ENCODE assay signal across 1 fruit fly cellular context in genomic region chr2L:7925389-7925788, dm6.
A peak's percentile ranks its signal among the peaks of the same experiment; 100 is the strongest.
TF ChIP-seq lines count a peak whose summit lies in the region.

No protein-coding gene starts in this region.

TF ChIP-seq in whole organism, embryonic, 481 proteins besides CTCF, POLR2A, EP300 and RAD21 (continued from another document and continues in another):
- peak; percentile 81 for TF ChIP-seq CG10147 (GFP tag; optimal IDR thresholded peaks at IDR 0.05; lab: Kevin White, UChicago)
- TF ChIP-seq CG42726 (GFP tag; IDR thresholded peaks at IDR 0.05; lab: Robert Waterston, UW; ENCODE audit: partially characterized antibody): no peak
- TF ChIP-seq Ets97D (GFP tag; optimal IDR thresholded peaks at IDR 0.05; lab: Kevin White, UChicago): peak; percentile 58
- peak; percentile 52 for TF ChIP-seq Sry-δ (GFP tag; optimal IDR thresholded peaks at IDR 0.05; lab: Kevin White, UChicago)
- peak; percentile 74 for TF ChIP-seq en (GFP tag; optimal IDR thresholded peaks at IDR 0.05; lab: Kevin White, UChicago)
- TF ChIP-seq CG34376 (GFP tag; optimal IDR thresholded peaks at IDR 0.05; lab: Kevin White, UChicago): peak; percentile 79
- peak; percentile 70 for TF ChIP-seq slp2 (GFP tag; optimal IDR thresholded peaks at IDR 0.05; lab: Kevin White, UChicago)
- peak; percentile 49; the same call in 1 of the 2 replicates for TF ChIP-seq GATAe (GFP tag; conservative IDR thresholded peaks at IDR 0.05; lab: Robert Waterston, UW)
- peak; percentile 88 for TF ChIP-seq CG17385 (GFP tag; optimal IDR thresholded peaks at IDR 0.05; lab: Kevin White, UChicago)
- TF ChIP-seq CG10959 (GFP tag; IDR thresholded peaks at IDR 0.05; lab: Robert Waterston, UW): peak; percentile 80
- peak; percentile 83 for TF ChIP-seq CG10209 (GFP tag; optimal IDR thresholded peaks at IDR 0.05; lab: Kevin White, UChicago)
- peak; percentile 80 for TF ChIP-seq rib (GFP tag; IDR thresholded peaks at IDR 0.05; lab: Robert Waterston, UW)
- peak; percentile 77 for TF ChIP-seq danr (GFP tag; IDR thresholded peaks at IDR 0.05; lab: Robert Waterston, UW)
- peak; percentile 72 for TF ChIP-seq tio (GFP tag; optimal IDR thresholded peaks at IDR 0.05; lab: Kevin White, UChicago)
- peak; percentile 59 for TF ChIP-seq Myb (GFP tag; optimal IDR thresholded peaks at IDR 0.05; lab: Kevin White, UChicago)
- peak; percentile 76 for TF ChIP-seq CG18764 (GFP tag; optimal IDR thresholded peaks at IDR 0.05; lab: Kevin White, UChicago)
- 0 out of 3 replicates have a peak, but pooled peaks have one; percentile 39 for TF ChIP-seq CG2199 (GFP tag; IDR thresholded peaks at IDR 0.05; lab: Robert Waterston, UW)
- no peak for TF ChIP-seq chinmo (GFP tag; IDR thresholded peaks at IDR 0.05; lab: Robert Waterston, UW; ENCODE audit: partially characterized antibody)
- peak; percentile 51 for TF ChIP-seq luna (GFP tag; optimal IDR thresholded peaks at IDR 0.05; lab: Kevin White, UChicago)
- TF ChIP-seq BtbVII (GFP tag; optimal IDR thresholded peaks at IDR 0.05; lab: Kevin White, UChicago): peak; percentile 88
- peak; percentile 89 for TF ChIP-seq CG32532 (GFP tag; IDR thresholded peaks at IDR 0.05; lab: Robert Waterston, UW)
- TF ChIP-seq PHDP (tag; optimal IDR thresholded peaks at IDR 0.05; lab: Kevin White, UChicago): peak; percentile 88
- peak; percentile 64 for TF ChIP-seq Nf-YB (GFP tag; optimal IDR thresholded peaks at IDR 0.05; lab: Kevin White, UChicago)
- peak; percentile 85 for TF ChIP-seq HmgZ (tag; optimal IDR thresholded peaks at IDR 0.05; lab: Kevin White, UChicago)
- TF ChIP-seq eyg (GFP tag; optimal IDR thresholded peaks at IDR 0.05; lab: Kevin White, UChicago): peak; percentile 84
- peak; percentile 88 for TF ChIP-seq tin (GFP tag; optimal IDR thresholded peaks at IDR 0.05; lab: Kevin White, UChicago)
- peak; percentile 86 for TF ChIP-seq H2.0 (GFP tag; IDR thresholded peaks at IDR 0.05; lab: Robert Waterston, UW)
- TF ChIP-seq CG1233 (GFP tag; optimal IDR thresholded peaks at IDR 0.05; lab: Kevin White, UChicago): peak; percentile 83
- TF ChIP-seq tna (GFP tag; IDR thresholded peaks at IDR 0.05; lab: Robert Waterston, UW; ENCODE audit: partially characterized antibody): no peak
- TF ChIP-seq CG14860 (GFP tag; IDR thresholded peaks at IDR 0.05; lab: Robert Waterston, UW; ENCODE audit: partially characterized antibody): peak; percentile 41; the same call in 1 of the 3 replicates
- peak; percentile 86 for TF ChIP-seq mam (GFP tag; optimal IDR thresholded peaks at IDR 0.05; lab: Kevin White, UChicago)
- TF ChIP-seq CG17186 (GFP tag; optimal IDR thresholded peaks at IDR 0.05; lab: Kevin White, UChicago): peak; percentile 26
- no peak for TF ChIP-seq CG34224 (GFP tag; IDR thresholded peaks at IDR 0.05; lab: Robert Waterston, UW; ENCODE audit: partially characterized antibody)
- peak; percentile 87 for TF ChIP-seq CG13894 (tag; optimal IDR thresholded peaks at IDR 0.05; lab: Kevin White, UChicago)
- TF ChIP-seq CG6689 (GFP tag; IDR thresholded peaks at IDR 0.05; lab: Robert Waterston, UW): peak; percentile 91
- peak; percentile 70 for TF ChIP-seq trem (tag; optimal IDR thresholded peaks at IDR 0.05; lab: Kevin White, UChicago)
- peak; percentile 90 for TF ChIP-seq cwo (GFP tag; optimal IDR thresholded peaks at IDR 0.05; lab: Kevin White, UChicago)
- peak; percentile 25 for TF ChIP-seq pros (GFP tag; optimal IDR thresholded peaks at IDR 0.05; lab: Kevin White, UChicago)
- peak; percentile 86 for TF ChIP-seq CoRest (tag; optimal IDR thresholded peaks at IDR 0.05; lab: Kevin White, UChicago)
- TF ChIP-seq CG16863 (GFP tag; optimal IDR thresholded peaks at IDR 0.05; lab: Kevin White, UChicago): peak; percentile 86
- peak; percentile 91 for TF ChIP-seq CG11695 (GFP tag; IDR thresholded peaks at IDR 0.05; lab: Robert Waterston, UW)
- TF ChIP-seq nmo (GFP tag; optimal IDR thresholded peaks at IDR 0.05; lab: Kevin White, UChicago): peak; percentile 90
- peak; percentile 88 for TF ChIP-seq Rfx (GFP tag; IDR thresholded peaks at IDR 0.05; lab: Robert Waterston, UW)
- peak; percentile 78 for TF ChIP-seq Bteb2 (GFP tag; optimal IDR thresholded peaks at IDR 0.05; lab: Kevin White, UChicago)
- TF ChIP-seq odd (GFP tag; optimal IDR thresholded peaks at IDR 0.05; lab: Kevin White, UChicago): peak; percentile 85
- no peak for TF ChIP-seq amos (GFP tag; IDR thresholded peaks at IDR 0.05; lab: Robert Waterston, UW; ENCODE audit: partially characterized antibody)
- peak; percentile 67 for TF ChIP-seq Nf-YC (tag; optimal IDR thresholded peaks at IDR 0.05; lab: Kevin White, UChicago)
- TF ChIP-seq CG2875 (GFP tag; optimal IDR thresholded peaks at IDR 0.05; lab: Kevin White, UChicago): peak; percentile 82
- peak; percentile 94 for TF ChIP-seq CG2678 (tag; optimal IDR thresholded peaks at IDR 0.05; lab: Kevin White, UChicago)
- peak; percentile 92 for TF ChIP-seq Blimp-1 (GFP tag; optimal IDR thresholded peaks at IDR 0.05; lab: Kevin White, UChicago)
- TF ChIP-seq Camta (GFP tag; optimal IDR thresholded peaks at IDR 0.05; lab: Kevin White, UChicago): peak; percentile 82
- peak; percentile 41 for TF ChIP-seq CG33557 (GFP tag; optimal IDR thresholded peaks at IDR 0.05; lab: Kevin White, UChicago)
- no peak for TF ChIP-seq CG3065 (GFP tag; optimal IDR thresholded peaks at IDR 0.05; lab: Kevin White, UChicago)
- peak; percentile 36 for TF ChIP-seq Usf (GFP tag; optimal IDR thresholded peaks at IDR 0.05; lab: Kevin White, UChicago)
- peak; percentile 18; the same call in 1 of the 2 replicates for TF ChIP-seq Poxn (GFP tag; IDR thresholded peaks at IDR 0.05; lab: Robert Waterston, UW)
- peak; percentile 95 for TF ChIP-seq ci (GFP tag; IDR thresholded peaks at IDR 0.05; lab: Robert Waterston, UW)
- TF ChIP-seq CG34422 (GFP tag; IDR thresholded peaks at IDR 0.05; lab: Robert Waterston, UW): peak; percentile 91
- TF ChIP-seq Bgb (GFP tag; IDR thresholded peaks at IDR 0.05; lab: Robert Waterston, UW; ENCODE audit: partially characterized antibody): no peak
- peak; percentile 86 for TF ChIP-seq phol (tag; optimal IDR thresholded peaks at IDR 0.05; lab: Kevin White, UChicago)
- no peak for TF ChIP-seq Kr (GFP tag; optimal IDR thresholded peaks at IDR 0.05; lab: Kevin White, UChicago)
- peak; percentile 89 for TF ChIP-seq Side (GFP tag; optimal IDR thresholded peaks at IDR 0.05; lab: Kevin White, UChicago)
- TF ChIP-seq Antp (GFP tag; optimal IDR thresholded peaks at IDR 0.05; lab: Kevin White, UChicago): peak; percentile 89
- peak; percentile 64 for TF ChIP-seq CG10274 (GFP tag; optimal IDR thresholded peaks at IDR 0.05; lab: Kevin White, UChicago)
- TF ChIP-seq jing (GFP tag; optimal IDR thresholded peaks at IDR 0.05; lab: Kevin White, UChicago): peak; percentile 79
- TF ChIP-seq ase (GFP tag; IDR thresholded peaks at IDR 0.05; lab: Robert Waterston, UW): peak; percentile 85
- peak; percentile 57 for TF ChIP-seq CG10431 (GFP tag; optimal IDR thresholded peaks at IDR 0.05; lab: Kevin White, UChicago)
- TF ChIP-seq NFAT (GFP tag; IDR thresholded peaks at IDR 0.05; lab: Robert Waterston, UW): peak; percentile 55
- TF ChIP-seq sna (GFP tag; IDR thresholded peaks at IDR 0.05; lab: Robert Waterston, UW; ENCODE audit: partially characterized antibody): no peak
- TF ChIP-seq gsb-n (tag; optimal IDR thresholded peaks at IDR 0.05; lab: Kevin White, UChicago): peak; percentile 83
- TF ChIP-seq Optix (GFP tag; IDR thresholded peaks at IDR 0.05; lab: Robert Waterston, UW): peak; percentile 80; the same call in 2 of the 3 replicates
- TF ChIP-seq pb (GFP tag; optimal IDR thresholded peaks at IDR 0.05; lab: Kevin White, UChicago): peak; percentile 81
- no peak for TF ChIP-seq Opbp (GFP tag; IDR thresholded peaks at IDR 0.05; lab: Robert Waterston, UW; ENCODE audit: partially characterized antibody)
- TF ChIP-seq CG11456 (GFP tag; IDR thresholded peaks at IDR 0.05; lab: Robert Waterston, UW): peak; percentile 78
- TF ChIP-seq CG9817 (tag; optimal IDR thresholded peaks at IDR 0.05; lab: Kevin White, UChicago): peak; percentile 87
- TF ChIP-seq ewg (GFP tag; optimal IDR thresholded peaks at IDR 0.05; lab: Kevin White, UChicago): peak; percentile 77
- peak; percentile 91 for TF ChIP-seq H15 (GFP tag; IDR thresholded peaks at IDR 0.05; lab: Robert Waterston, UW)
- peak; percentile 68 for TF ChIP-seq CG17802 (tag; optimal IDR thresholded peaks at IDR 0.05; lab: Kevin White, UChicago)
- peak; percentile 0 for TF ChIP-seq cato (GFP tag; optimal IDR thresholded peaks at IDR 0.05; lab: Kevin White, UChicago; ENCODE audit: borderline replicate concordance)
- peak; percentile 31 for TF ChIP-seq da (GFP tag; optimal IDR thresholded peaks at IDR 0.05; lab: Kevin White, UChicago)
- TF ChIP-seq gfzf (GFP tag; optimal IDR thresholded peaks at IDR 0.05; lab: Kevin White, UChicago): no peak
- peak; percentile 97 for TF ChIP-seq CG18599 (GFP tag; optimal IDR thresholded peaks at IDR 0.05; lab: Kevin White, UChicago)
- TF ChIP-seq so (GFP tag; IDR thresholded peaks at IDR 0.05; lab: Robert Waterston, UW): peak; percentile 92
- peak; percentile 90 for TF ChIP-seq CG32772 (GFP tag; IDR thresholded peaks at IDR 0.05; lab: Robert Waterston, UW)
- TF ChIP-seq HLHmδ (GFP tag; optimal IDR thresholded peaks at IDR 0.05; lab: Kevin White, UChicago): no peak
- TF ChIP-seq bowl (GFP tag; IDR thresholded peaks at IDR 0.05; lab: Robert Waterston, UW): peak; percentile 74
- no peak for TF ChIP-seq fru (optimal IDR thresholded peaks at IDR 0.05; lab: Kevin White, UChicago)
- peak; percentile 85 for TF ChIP-seq wdn (GFP tag; IDR thresholded peaks at IDR 0.05; lab: Robert Waterston, UW)
- no peak for TF ChIP-seq inv (GFP tag; IDR thresholded peaks at IDR 0.05; lab: Robert Waterston, UW; ENCODE audit: partially characterized antibody)
- peak; percentile 70 for TF ChIP-seq CG5245 (GFP tag; optimal IDR thresholded peaks at IDR 0.05; lab: Kevin White, UChicago)
- TF ChIP-seq run (tag; optimal IDR thresholded peaks at IDR 0.05; lab: Kevin White, UChicago): peak; percentile 79
- TF ChIP-seq CG4282 (GFP tag; optimal IDR thresholded peaks at IDR 0.05; lab: Kevin White, UChicago): peak; percentile 72
- peak; percentile 82 for TF ChIP-seq CG3281 (GFP tag; optimal IDR thresholded peaks at IDR 0.05; lab: Kevin White, UChicago)
- TF ChIP-seq CG1602 (GFP tag; optimal IDR thresholded peaks at IDR 0.05; lab: Kevin White, UChicago): peak; percentile 70
- peak; percentile 91 for TF ChIP-seq gem (tag; optimal IDR thresholded peaks at IDR 0.05; lab: Kevin White, UChicago)
- peak; percentile 87 for TF ChIP-seq CG18262 (tag; optimal IDR thresholded peaks at IDR 0.05; lab: Kevin White, UChicago)
- TF ChIP-seq CG3163 (GFP tag; optimal IDR thresholded peaks at IDR 0.05; lab: Kevin White, UChicago): peak; percentile 73
- TF ChIP-seq CG11093 (GFP tag; IDR thresholded peaks at IDR 0.05; lab: Robert Waterston, UW): peak; percentile 87
- peak; percentile 84 for TF ChIP-seq repo (GFP tag; optimal IDR thresholded peaks at IDR 0.05; lab: Kevin White, UChicago)
- peak in 1 of 2 experiments; percentile 94 for TF ChIP-seq eve (GFP tag; optimal IDR thresholded peaks at IDR 0.05; lab: Kevin White, UChicago)
- peak; percentile 85 for TF ChIP-seq Hsf (GFP tag; optimal IDR thresholded peaks at IDR 0.05; lab: Kevin White, UChicago)
- TF ChIP-seq CG15514 (GFP tag; optimal IDR thresholded peaks at IDR 0.05; lab: Kevin White, UChicago): peak; percentile 81
- no peak for TF ChIP-seq hb (GFP tag; IDR thresholded peaks at IDR 0.05; lab: Robert Waterston, UW; ENCODE audit: partially characterized antibody)
- TF ChIP-seq corto (GFP tag; optimal IDR thresholded peaks at IDR 0.05; lab: Kevin White, UChicago): peak; percentile 70
- TF ChIP-seq CG2712 (tag; optimal IDR thresholded peaks at IDR 0.05; lab: Kevin White, UChicago): peak; percentile 91
- peak; percentile 91 for TF ChIP-seq CG13424 (tag; optimal IDR thresholded peaks at IDR 0.05; lab: Kevin White, UChicago)
- TF ChIP-seq pnt (GFP tag; optimal IDR thresholded peaks at IDR 0.05; lab: Kevin White, UChicago): peak; percentile 85
- no peak for TF ChIP-seq cad (GFP tag; optimal IDR thresholded peaks at IDR 0.05; lab: Kevin White, UChicago)
- peak; percentile 81 for TF ChIP-seq CG12236 (GFP tag; optimal IDR thresholded peaks at IDR 0.05; lab: Kevin White, UChicago)
- no peak for TF ChIP-seq Tbp (GFP tag; optimal IDR thresholded peaks at IDR 0.05; lab: Kevin White, UChicago)
- TF ChIP-seq zen (tag; optimal IDR thresholded peaks at IDR 0.05; lab: Kevin White, UChicago): peak; percentile 78
- peak; percentile 76 for TF ChIP-seq klu (GFP tag; IDR thresholded peaks at IDR 0.05; lab: Robert Waterston, UW)
- peak; percentile 83; the same call in 1 of the 2 replicates for TF ChIP-seq chm (GFP tag; IDR thresholded peaks at IDR 0.05; lab: Robert Waterston, UW)
- peak; percentile 50 for TF ChIP-seq CG15696 (tag; optimal IDR thresholded peaks at IDR 0.05; lab: Kevin White, UChicago)
- TF ChIP-seq gcm (GFP tag; optimal IDR thresholded peaks at IDR 0.05; lab: Kevin White, UChicago): peak; percentile 76
- TF ChIP-seq Dip2 (GFP tag; IDR thresholded peaks at IDR 0.05; lab: Robert Waterston, UW): peak; percentile 54; the same call in 1 of the 2 replicates
- peak; percentile 62 for TF ChIP-seq al (GFP tag; IDR thresholded peaks at IDR 0.05; lab: Robert Waterston, UW)
- TF ChIP-seq row (GFP tag; IDR thresholded peaks at IDR 0.05; lab: Robert Waterston, UW): peak; percentile 92
- TF ChIP-seq shn (GFP tag; optimal IDR thresholded peaks at IDR 0.05; lab: Kevin White, UChicago): peak; percentile 41
- peak; percentile 79 for TF ChIP-seq Dek (tag; optimal IDR thresholded peaks at IDR 0.05; lab: Kevin White, UChicago)
- TF ChIP-seq Deaf1 (tag; optimal IDR thresholded peaks at IDR 0.05; lab: Kevin White, UChicago): peak; percentile 74
- TF ChIP-seq zfh1 (GFP tag; IDR thresholded peaks at IDR 0.05; lab: Robert Waterston, UW): peak; percentile 87
- TF ChIP-seq MESR4 (GFP tag; optimal IDR thresholded peaks at IDR 0.05; lab: Kevin White, UChicago): no peak
- no peak for TF ChIP-seq pzg (GFP tag; optimal IDR thresholded peaks at IDR 0.05; lab: Kevin White, UChicago)
- TF ChIP-seq ind (GFP tag; optimal IDR thresholded peaks at IDR 0.05; lab: Kevin White, UChicago): peak; percentile 87
- TF ChIP-seq sug (tag; optimal IDR thresholded peaks at IDR 0.05; lab: Kevin White, UChicago): peak; percentile 50
- peak; percentile 6 for TF ChIP-seq CG3838 (GFP tag; optimal IDR thresholded peaks at IDR 0.05; lab: Kevin White, UChicago)
- 0 out of 2 replicates have a peak, but pooled peaks have one; percentile 25 for TF ChIP-seq Dref (GFP tag; IDR thresholded peaks at IDR 0.05; lab: Robert Waterston, UW)
- peak; percentile 92 for TF ChIP-seq tgo (GFP tag; IDR thresholded peaks at IDR 0.05; lab: Robert Waterston, UW)
- peak; percentile 83 for TF ChIP-seq fd3F (GFP tag; optimal IDR thresholded peaks at IDR 0.05; lab: Kevin White, UChicago)
